Fruit fly (Drosophila melanogaster) whole organism, embryonic: ENCODE measurements around the gene CG17121.

Experiments used
- CG33213 ChIP-seq: fragments of 200-800 bp; sonication (Bioruptor generic); optimal IDR thresholded peaks from 3 replicates; lab custom pipeline; 2016; ENCODE audit warnings: missing biosample characterization, missing genetic modification characterization
- NC2β ChIP-seq: fragments of 200-800 bp; sonication (Bioruptor generic); optimal IDR thresholded peaks from 2 replicates; lab custom pipeline; 2016; ENCODE audit warnings: missing biosample characterization, missing genetic modification characterization
- lola ChIP-seq, 3 experiments: fragments of >200 bp in 2 of 3; fragments of 200-800 bp in 1 of 3; sonication (Bioruptor generic) in 1 of 3; optimal IDR thresholded peaks; 2 replicates each; lab custom pipeline; 2017 to 2019; ENCODE audit warnings: missing biosample characterization in 3 of 3, missing genetic modification characterization in 3 of 3, mild to moderate bottlenecking in 1 of 3, moderate library complexity in 1 of 3

- no peak for TF ChIP-seq NC2β (GFP tag; lab: Kevin White, UChicago)
- no peak for TF ChIP-seq lola (GFP tag; optimal IDR thresholded peaks at IDR 0.05; lab: Kevin White, UChicago)
- no peak for TF ChIP-seq CG33213 (GFP tag; lab: Kevin White, UChicago)
Observed at dm6 chr3R:23010406-23010805, 37.6 kb downstream of the CG17121 start, which contains the start of gene CG34375.
